Fruit fly (Drosophila melanogaster) whole organism: Measurements from ENCODE around the gene Cyp4g15.

Experiments used
- CG8478 ChIP-seq: fragments of >200 bp; optimal IDR thresholded peaks from 2 replicates; lab custom pipeline; 2018; ENCODE audit warnings: inconsistent platforms
- Dll ChIP-seq: fragments of >200 bp; optimal IDR thresholded peaks from 2 replicates; lab custom pipeline; 2017
- psq ChIP-seq: fragments of >200 bp; optimal IDR thresholded peaks from 2 replicates; lab custom pipeline; 2017

DNA sequence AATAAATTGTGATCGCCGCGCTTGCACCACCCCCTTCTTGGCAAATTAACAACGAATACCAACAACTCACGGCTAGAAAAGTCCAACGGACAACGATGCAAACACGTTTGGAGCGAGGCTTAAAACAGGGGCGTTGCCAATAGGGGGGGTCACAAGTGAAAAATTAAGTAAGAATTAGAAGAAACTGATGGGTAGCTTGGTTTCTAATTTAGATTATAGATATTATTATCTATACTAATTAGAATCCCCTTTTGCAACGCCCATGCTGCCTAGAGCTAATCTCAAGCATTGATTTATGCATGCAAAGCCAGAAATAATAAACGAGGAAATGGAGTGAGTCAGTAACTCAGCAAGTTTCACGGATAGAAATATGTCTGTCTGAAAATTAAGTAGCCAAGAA is 41.6 kb downstream of the Cyp4g15 start:
- TF ChIP-seq psq (lab: Kevin White, UChicago) (no peak), Dll (no peak), CG8478 (no peak)
